Fruit fly (Drosophila melanogaster) whole organism, prepupa: ENCODE data around the gene CG15529.

Experiments
- Blimp-1 ChIP-seq: fragments of 200-800 bp; sonication (Bioruptor generic); optimal IDR thresholded peaks from 3 replicates; lab custom pipeline; 2017; ENCODE audit warnings: missing biosample characterization, missing genetic modification characterization, mild to moderate bottlenecking, moderate library complexity, missing genetic modification reagents
- CG10669 ChIP-seq: fragments of 200-800 bp; sonication (Bioruptor generic); optimal IDR thresholded peaks from 3 replicates; lab custom pipeline; 2018; ENCODE audit warnings: missing biosample characterization, mild to moderate bottlenecking, missing genetic modification characterization, moderate library complexity
- CG11762 ChIP-seq: fragments of 200-800 bp; sonication (Bioruptor generic); optimal IDR thresholded peaks from 3 replicates; lab custom pipeline; 2016; ENCODE audit warnings: missing biosample characterization, missing genetic modification characterization; ENCODE audit not compliant: insufficient read depth
- CG15336 ChIP-seq: fragments of 200-800 bp; sonication (Bioruptor generic); IDR thresholded peaks from 2 replicates; pipeline ENCODE4 v1.3.6; 2022; ENCODE audit warnings: missing biosample characterization, missing genetic modification characterization
- CG1621 ChIP-seq: fragments of 200-800 bp; sonication (Bioruptor generic); optimal IDR thresholded peaks from 3 replicates; lab custom pipeline; 2018; ENCODE audit warnings: missing biosample characterization, mild to moderate bottlenecking, missing genetic modification characterization
- CG16779 ChIP-seq: fragments of 200-800 bp; sonication (Bioruptor generic); optimal IDR thresholded peaks from 3 replicates; lab custom pipeline; 2017; ENCODE audit warnings: missing biosample characterization, mild to moderate bottlenecking, missing genetic modification characterization
- CG31627 ChIP-seq: fragments of 200-800 bp; sonication (Bioruptor generic); optimal IDR thresholded peaks from 3 replicates; lab custom pipeline; 2016; ENCODE audit warnings: missing biosample characterization, missing genetic modification characterization
- CG34406 ChIP-seq: fragments of 200-800 bp; sonication (Bioruptor generic); optimal IDR thresholded peaks from 3 replicates; lab custom pipeline; 2016; ENCODE audit warnings: missing biosample characterization, missing genetic modification characterization
- CG3919 ChIP-seq: fragments of 200-800 bp; sonication (Bioruptor generic); optimal IDR thresholded peaks from 3 replicates; lab custom pipeline; 2016; ENCODE audit warnings: missing biosample characterization, missing genetic modification characterization
- CG4318 ChIP-seq: fragments of 200-800 bp; sonication (Bioruptor generic); optimal IDR thresholded peaks from 3 replicates; lab custom pipeline; 2017; ENCODE audit warnings: missing biosample characterization, mild to moderate bottlenecking, missing genetic modification characterization
- CG6276 ChIP-seq: fragments of 200-800 bp; sonication (Bioruptor generic); optimal IDR thresholded peaks from 2 replicates; lab custom pipeline; 2017; ENCODE audit warnings: missing biosample characterization, mild to moderate bottlenecking, missing genetic modification characterization
- CG6792 ChIP-seq: fragments of 200-800 bp; sonication (Bioruptor generic); optimal IDR thresholded peaks from 3 replicates; lab custom pipeline; 2016; ENCODE audit warnings: missing biosample characterization, missing genetic modification characterization
- CG6808 ChIP-seq: fragments of 200-800 bp; sonication (Bioruptor generic); optimal IDR thresholded peaks from 3 replicates; lab custom pipeline; 2017; ENCODE audit warnings: missing biosample characterization, missing genetic modification characterization, mild to moderate bottlenecking, moderate library complexity, missing genetic modification reagents
- CG6854 ChIP-seq: fragments of 200-800 bp; sonication (Bioruptor generic); optimal IDR thresholded peaks from 2 replicates; lab custom pipeline; 2017; ENCODE audit warnings: missing biosample characterization, mild to moderate bottlenecking, missing genetic modification characterization
- CG7368 ChIP-seq: fragments of 200-800 bp; sonication (Bioruptor generic); optimal IDR thresholded peaks from 3 replicates; lab custom pipeline; 2016; ENCODE audit warnings: missing biosample characterization, missing genetic modification characterization
- CG8632 ChIP-seq: fragments of 200-800 bp; sonication (Bioruptor generic); optimal IDR thresholded peaks from 3 replicates; lab custom pipeline; 2016; ENCODE audit warnings: missing biosample characterization, missing genetic modification characterization
- Eip78C ChIP-seq: fragments of 200-800 bp; sonication (Bioruptor generic); peaks from one replicate; lab custom pipeline; 2016; ENCODE audit warnings: missing biosample characterization, missing genetic modification characterization
- Eip93F ChIP-seq: fragments of 200-800 bp; sonication (Bioruptor generic); optimal IDR thresholded peaks from 2 replicates; lab custom pipeline; 2016; ENCODE audit warnings: missing biosample characterization, mild to moderate bottlenecking, missing genetic modification characterization
- Gug ChIP-seq: fragments of 200-800 bp; sonication (Bioruptor generic); IDR thresholded peaks from 2 replicates; pipeline ENCODE4 v1.3.6; 2022; ENCODE audit warnings: missing biosample characterization, missing genetic modification characterization
- Hr39 ChIP-seq: fragments of 200-800 bp; sonication (Bioruptor generic); optimal IDR thresholded peaks from 2 replicates; lab custom pipeline; 2016; ENCODE audit warnings: missing biosample characterization, missing genetic modification characterization
- Lpt ChIP-seq: fragments of 200-800 bp; sonication (Bioruptor generic); optimal IDR thresholded peaks from 3 replicates; lab custom pipeline; 2016; ENCODE audit warnings: missing biosample characterization, missing genetic modification characterization
- OdsH ChIP-seq: fragments of 200-800 bp; sonication (Bioruptor generic); optimal IDR thresholded peaks from 3 replicates; lab custom pipeline; 2016; ENCODE audit warnings: missing biosample characterization, missing genetic modification characterization
- Smox ChIP-seq: fragments of 200-800 bp; sonication (Bioruptor generic); optimal IDR thresholded peaks from 3 replicates; lab custom pipeline; 2016; ENCODE audit warnings: missing biosample characterization, missing genetic modification characterization
- Sox102F ChIP-seq: fragments of 200-800 bp; sonication (Bioruptor generic); optimal IDR thresholded peaks from 2 replicates; lab custom pipeline; 2016; ENCODE audit warnings: missing biosample characterization, mild to moderate bottlenecking, missing genetic modification characterization
- Sox14 ChIP-seq: fragments of 200-800 bp; sonication (Bioruptor generic); optimal IDR thresholded peaks from 3 replicates; lab custom pipeline; 2016; ENCODE audit warnings: missing biosample characterization, missing genetic modification characterization
- achi ChIP-seq: fragments of 200-800 bp; sonication (Bioruptor generic); optimal IDR thresholded peaks from 3 replicates; lab custom pipeline; 2016; ENCODE audit warnings: missing biosample characterization, missing genetic modification characterization
- acj6 ChIP-seq: fragments of 200-800 bp; sonication (Bioruptor generic); optimal IDR thresholded peaks from 3 replicates; lab custom pipeline; 2016; ENCODE audit warnings: missing biosample characterization, missing genetic modification characterization
- dac ChIP-seq: fragments of 200-800 bp; sonication (Bioruptor generic); optimal IDR thresholded peaks from 2 replicates; lab custom pipeline; 2017; ENCODE audit warnings: missing biosample characterization, mild to moderate bottlenecking, missing genetic modification characterization
- dsx ChIP-seq: fragments of 200-800 bp; optimal IDR thresholded peaks from 3 replicates; lab custom pipeline; 2019; ENCODE audit warnings: missing biosample characterization, mild to moderate bottlenecking, missing genetic modification characterization, moderate library complexity; ENCODE audit not compliant: poor library complexity, severe bottlenecking
- fd59A ChIP-seq: fragments of 200-800 bp; sonication (Bioruptor generic); optimal IDR thresholded peaks from 2 replicates; lab custom pipeline; 2017; ENCODE audit warnings: missing biosample characterization, mild to moderate bottlenecking, missing genetic modification characterization, missing genetic modification reagents
- fd85E ChIP-seq: fragments of 200-800 bp; sonication (Bioruptor generic); optimal IDR thresholded peaks from 3 replicates; lab custom pipeline; 2016; ENCODE audit warnings: missing biosample characterization, missing genetic modification characterization
- fkh ChIP-seq: fragments of 200-800 bp; sonication (Bioruptor generic); optimal IDR thresholded peaks from 3 replicates; lab custom pipeline; 2017; ENCODE audit warnings: missing biosample characterization, mild to moderate bottlenecking, missing genetic modification characterization, moderate library complexity
- lz ChIP-seq: fragments of 200-800 bp; sonication (Bioruptor generic); optimal IDR thresholded peaks from 3 replicates; lab custom pipeline; 2016; ENCODE audit warnings: missing biosample characterization, missing genetic modification characterization
- pdm3 ChIP-seq: fragments of 200-800 bp; sonication (Bioruptor generic); optimal IDR thresholded peaks from 3 replicates; lab custom pipeline; 2016; ENCODE audit warnings: missing biosample characterization, missing genetic modification characterization
- salr ChIP-seq, 2 experiments: fragments of 200-800 bp; sonication (Bioruptor generic); optimal IDR thresholded peaks; 3 replicates each; lab custom pipeline; 2016 to 2018; ENCODE audit warnings: missing biosample characterization in 2 of 2, missing genetic modification characterization in 2 of 2, mild to moderate bottlenecking in 1 of 2
- ss ChIP-seq, 2 experiments: fragments of 200-800 bp; sonication (Bioruptor generic); optimal IDR thresholded peaks; 2 replicates in 1 of 2; 3 replicates in 1 of 2; lab custom pipeline; 2017 to 2018; ENCODE audit warnings: mild to moderate bottlenecking in 2 of 2, missing biosample characterization in 2 of 2, missing genetic modification characterization in 2 of 2, moderate library complexity in 1 of 2
- svp ChIP-seq: fragments of 200-800 bp; sonication (Bioruptor generic); peaks from one replicate; lab custom pipeline; 2016; ENCODE audit warnings: missing biosample characterization, missing genetic modification characterization
- vri ChIP-seq: fragments of 200-800 bp; sonication (Bioruptor generic); optimal IDR thresholded peaks from 3 replicates; lab custom pipeline; 2016; ENCODE audit warnings: missing biosample characterization, mild to moderate bottlenecking, missing genetic modification characterization

CG15529 gene

DNA sequence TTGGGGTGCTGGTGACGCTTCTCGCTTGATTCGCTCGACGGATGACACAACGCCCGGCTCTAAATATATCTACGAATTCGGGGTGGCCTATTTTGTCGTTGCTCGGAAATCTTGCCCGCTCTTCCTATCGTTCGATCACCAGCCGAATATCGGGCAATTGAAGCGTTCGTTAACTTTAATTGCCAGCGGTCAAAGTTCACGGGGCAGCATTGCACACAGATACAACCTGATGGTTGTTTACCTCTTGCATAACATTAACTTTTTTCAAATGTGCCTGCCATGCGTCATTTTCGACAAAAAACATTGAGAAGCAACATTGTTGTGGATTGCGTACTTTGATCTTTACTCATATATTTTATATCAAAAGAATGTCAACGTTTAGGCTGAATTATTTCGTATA is 45.9 kb downstream of the CG15529 start:
- no peak for TF ChIP-seq Hr39 (GFP tag; lab: Kevin White, UChicago)
- no peak for TF ChIP-seq dsx

DNA sequence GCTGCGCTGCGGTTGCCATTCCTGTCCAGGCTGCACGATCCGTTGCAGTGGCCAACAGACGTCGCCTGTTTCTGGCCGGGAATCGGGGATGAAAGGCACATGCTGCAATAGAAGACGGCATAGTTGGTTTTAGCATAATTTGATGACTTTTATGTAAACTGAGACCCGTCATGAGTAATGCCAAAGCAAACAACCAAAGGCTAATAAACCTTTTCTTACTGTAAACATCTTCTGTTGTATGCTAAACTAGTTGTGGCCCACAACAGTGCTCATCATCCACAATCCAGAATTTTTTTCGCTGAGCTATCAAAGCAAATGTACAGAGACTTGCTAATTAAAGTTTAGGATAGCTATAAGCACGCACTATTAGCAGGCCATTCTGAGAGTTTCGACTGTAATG is 46.9 kb downstream of the CG15529 start:
- no peak for TF ChIP-seq CG4318 (GFP tag; lab: Kevin White, UChicago)
- TF ChIP-seq fkh, result peak; percentile 85
- no peak for TF ChIP-seq CG34406 (GFP tag; lab: Kevin White, UChicago)
- TF ChIP-seq OdsH (GFP tag; lab: Kevin White, UChicago), result no peak
- no peak for TF ChIP-seq CG10669 (GFP tag; lab: Kevin White, UChicago)
- no peak for TF ChIP-seq lz (GFP tag; lab: Kevin White, UChicago)

DNA sequence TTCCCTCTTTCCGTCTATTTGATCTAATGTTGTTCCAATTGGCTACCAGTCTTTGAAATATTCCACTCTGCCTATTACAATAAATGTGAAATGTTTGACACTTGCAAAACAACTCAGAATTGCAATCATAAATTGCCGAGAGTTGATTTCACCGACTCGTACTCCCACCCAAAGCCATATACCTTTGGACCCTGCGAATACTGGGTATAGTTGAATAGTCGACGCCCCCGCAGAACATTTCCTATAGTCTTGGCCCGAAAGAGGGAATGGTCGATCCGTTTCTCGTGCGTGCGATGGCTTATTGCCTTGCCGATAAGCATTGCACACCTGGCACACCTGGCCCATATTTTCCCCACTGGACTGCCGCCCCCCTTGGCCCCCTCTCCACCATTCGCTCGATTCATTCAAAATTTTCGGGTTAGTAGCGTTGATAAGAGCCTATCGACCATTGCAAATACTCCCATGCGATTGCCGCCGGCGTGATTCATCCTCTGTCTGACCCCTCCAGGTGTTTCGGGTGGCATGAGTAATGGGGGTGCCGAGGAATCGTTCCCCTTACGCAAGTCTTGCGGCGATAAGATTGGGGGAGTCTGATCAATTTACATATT is 48.3 kb downstream of the CG15529 start:
- TF ChIP-seq Eip78C (GFP tag; lab: Kevin White, UChicago), result peak; percentile 5
- TF ChIP-seq Sox14 (GFP tag; lab: Kevin White, UChicago), result no peak
- no peak for TF ChIP-seq CG10669 (GFP tag; lab: Kevin White, UChicago)
- TF ChIP-seq pdm3 (GFP tag; lab: Kevin White, UChicago), result no peak
- TF ChIP-seq fkh, result peak; percentile 5
- TF ChIP-seq CG3919, result no peak
- no peak for TF ChIP-seq acj6 (GFP tag; lab: Kevin White, UChicago)
- TF ChIP-seq ss (GFP tag; optimal IDR thresholded peaks at IDR 0.05; lab: Kevin White, UChicago), result no peak
- peak; percentile 91 for TF ChIP-seq vri (GFP tag; lab: Kevin White, UChicago)
- no peak for TF ChIP-seq fd85E
- TF ChIP-seq CG8632 (GFP tag; lab: Kevin White, UChicago), result no peak
- TF ChIP-seq CG6792, result no peak
- no peak for TF ChIP-seq Blimp-1 (GFP tag; lab: Kevin White, UChicago)
- TF ChIP-seq, all 60 proteins: peak for 3

DNA sequence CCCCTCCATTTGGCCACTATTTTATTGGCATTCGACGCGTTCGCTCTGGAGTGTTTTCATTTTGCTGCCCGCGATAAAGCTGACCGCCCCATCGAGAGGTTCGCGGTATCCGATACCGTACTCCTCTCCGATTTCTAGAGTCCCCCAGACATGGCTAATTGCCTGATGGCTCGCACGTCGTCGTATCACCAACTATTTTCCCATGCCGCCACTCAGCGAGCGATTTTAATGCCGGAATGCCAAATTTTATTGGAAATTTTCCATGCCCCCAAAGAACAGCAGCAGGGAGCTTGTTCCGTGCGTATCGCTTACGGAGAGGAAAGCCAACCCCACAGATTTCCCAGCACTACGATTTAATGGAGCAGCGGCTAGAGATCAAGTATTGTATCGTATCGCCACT is 49.2 kb downstream of the CG15529 start:
- TF ChIP-seq svp (no peak), CG1621 (tag; lab: Kevin White, UChicago) (no peak), achi (GFP tag; lab: Kevin White, UChicago) (no peak), dac (GFP tag; lab: Kevin White, UChicago) (no peak), CG3919 (no peak), Sox102F (GFP tag; lab: Kevin White, UChicago) (no peak), CG31627 (no peak), CG6276 (no peak), CG16779 (tag; lab: Kevin White, UChicago) (no peak), CG6792 (no peak), pdm3 (GFP tag; lab: Kevin White, UChicago) (no peak), CG6808 (GFP tag; lab: Kevin White, UChicago) (no peak), Smox (GFP tag; lab: Kevin White, UChicago) (no peak), fkh (no peak), Lpt (GFP tag; lab: Kevin White, UChicago) (no peak)
- TF ChIP-seq, all 60 proteins: peak for 0

DNA sequence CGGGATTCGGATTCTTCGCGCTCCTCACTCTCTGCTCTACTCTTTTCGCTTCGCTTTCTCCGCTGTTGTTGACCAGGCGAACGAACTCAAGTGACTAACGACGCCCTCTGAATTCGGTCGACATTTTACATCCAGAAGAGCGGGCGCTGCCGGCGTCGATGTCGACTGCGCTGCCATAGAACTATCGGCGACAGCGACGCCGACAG is 50.9 kb downstream of the CG15529 start, which contains the start of gene CG9743:
Gene CG9743 (minus strand): TSS at position 101 of the 206 bp plus-strand sequence.
- no peak for TF ChIP-seq CG7368 (GFP tag; lab: Kevin White, UChicago)
- no peak for TF ChIP-seq salr (GFP tag; optimal IDR thresholded peaks at IDR 0.05; lab: Kevin White, UChicago)
- TF ChIP-seq Sox102F (GFP tag; lab: Kevin White, UChicago), result no peak
- TF ChIP-seq ss (GFP tag; optimal IDR thresholded peaks at IDR 0.05; lab: Kevin White, UChicago), result no peak
- TF ChIP-seq pdm3 (GFP tag; lab: Kevin White, UChicago), result no peak
- no peak for TF ChIP-seq svp
- TF ChIP-seq Hr39 (GFP tag; lab: Kevin White, UChicago), result no peak
- TF ChIP-seq Eip93F (GFP tag; lab: Kevin White, UChicago), result no peak
- TF ChIP-seq fkh, result no peak
- no peak for TF ChIP-seq CG15336
- TF ChIP-seq fd59A (GFP tag; lab: Kevin White, UChicago), result no peak
- no peak for TF ChIP-seq CG6854 (GFP tag; lab: Kevin White, UChicago)
- TF ChIP-seq CG11762, result no peak
- TF ChIP-seq Gug (GFP tag; lab: Robert Waterston, UW), result no peak
- no peak for TF ChIP-seq vri (GFP tag; lab: Kevin White, UChicago)
- no peak for TF ChIP-seq Eip78C (GFP tag; lab: Kevin White, UChicago)
